Worm (Caenorhabditis elegans): ENCODE measurements around the gene srh-229.
"Not testable (repeated sequence)": the region's sequence is repeated elsewhere in the genome, so short reads cannot be mapped to it uniquely, and the experiment has no call there.

srh-229 gene

DNA sequence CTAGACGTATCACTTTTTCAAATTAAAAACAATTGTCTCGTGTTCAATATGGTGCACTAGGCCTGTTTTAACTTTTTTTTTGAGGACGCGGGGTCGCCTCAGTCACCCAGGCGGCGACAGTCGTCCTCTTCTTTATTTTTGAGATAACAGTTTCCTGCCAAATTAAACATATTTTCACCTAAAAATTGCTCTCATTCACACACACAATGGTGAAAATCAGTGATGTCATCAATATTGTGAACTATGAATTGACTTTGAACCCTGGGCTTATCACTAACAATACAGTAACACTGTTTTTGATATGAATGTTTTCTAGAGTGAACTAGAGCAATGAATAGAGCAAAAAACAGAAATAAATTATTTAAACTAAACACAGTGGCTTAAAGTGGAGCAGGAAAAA, 17.1 kb upstream of the srh-229 start:
- TF ChIP-seq fos-1 (tag; optimal IDR thresholded peaks at IDR 0.05) (peak; percentile 7), gmeb-1 (tag; optimal IDR thresholded peaks at IDR 0.05) (peak; percentile 15), dmd-4 (tag; optimal IDR thresholded peaks at IDR 0.05) (no peak), sma-9 (GFP tag; optimal IDR thresholded peaks at IDR 0.05) (peak; percentile 16), sma-9 (tag; optimal IDR thresholded peaks at IDR 0.05) (no peak), lin-11 (tag; optimal IDR thresholded peaks at IDR 0.05) (no peak), elt-1 (tag; optimal IDR thresholded peaks at IDR 0.05) (no peak)

DNA sequence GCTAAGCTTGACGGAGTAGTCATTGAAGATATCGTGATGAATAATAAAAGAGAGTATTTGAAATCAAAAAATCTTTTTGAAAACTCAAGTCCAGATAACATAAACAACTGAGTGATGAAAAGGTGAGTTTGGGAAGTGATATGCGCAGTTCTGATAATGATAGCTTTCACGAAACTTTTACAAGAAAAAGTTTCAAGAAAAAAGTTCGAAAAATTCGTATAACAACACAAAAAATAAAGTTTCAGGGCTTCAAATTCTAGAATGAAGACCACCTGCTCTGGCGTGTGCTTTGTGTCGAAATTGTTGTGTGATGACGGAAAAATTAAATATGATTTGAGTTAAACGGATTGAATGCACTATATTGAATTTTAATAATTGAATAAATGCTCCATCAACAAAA, 15.9 kb upstream of the srh-229 start, which contains the start of gene srb-19:
TSS of gene srb-19 (minus strand) at position 101 of the 400 bp plus-strand sequence.
- TF ChIP-seq F13H6.1 (tag; optimal IDR thresholded peaks at IDR 0.05) (no peak), ztf-1 (GFP tag; conservative IDR thresholded peaks at IDR 0.05) (no peak), dmd-4 (tag; optimal IDR thresholded peaks at IDR 0.05) (no peak), ceh-16 (tag; optimal IDR thresholded peaks at IDR 0.05) (no peak), ceh-82 (tag; optimal IDR thresholded peaks at IDR 0.05) (no peak), Y55F3AM.14 (GFP tag; optimal IDR thresholded peaks at IDR 0.05) (no peak), blmp-1 (tag; optimal IDR thresholded peaks at IDR 0.05; ENCODE audit: insufficient read depth) (no peak)

DNA sequence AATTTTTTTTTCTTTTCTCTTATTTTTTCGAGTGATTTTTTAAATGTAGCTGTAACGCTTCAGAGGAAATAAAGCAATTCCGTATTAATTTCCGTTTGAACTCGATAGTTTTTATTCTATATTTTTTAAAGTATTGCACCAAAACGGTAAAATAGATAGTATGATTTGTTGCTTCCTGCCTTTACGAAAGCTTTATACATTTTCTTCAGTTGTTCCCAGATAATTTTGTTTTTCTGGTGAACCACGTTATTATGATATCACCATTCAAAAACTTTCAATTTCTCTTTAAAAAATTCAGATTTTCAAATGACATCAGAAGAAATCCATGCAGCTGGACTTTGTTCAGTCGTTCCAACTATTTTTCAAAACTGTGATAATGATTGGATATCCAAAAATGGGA, 10.8 kb upstream of the srh-229 start, which contains the start of gene srb-18:
TSS of gene srb-18 (plus strand) at position 301 of the 400 bp plus-strand sequence.
- TF ChIP-seq C34F6.9 (tag; optimal IDR thresholded peaks at IDR 0.05) (no peak), nhr-129 (tag; optimal IDR thresholded peaks at IDR 0.05) (no peak), F13H6.1 (tag; optimal IDR thresholded peaks at IDR 0.05) (no peak), mab-5 (tag; optimal IDR thresholded peaks at IDR 0.05) (no peak)

DNA sequence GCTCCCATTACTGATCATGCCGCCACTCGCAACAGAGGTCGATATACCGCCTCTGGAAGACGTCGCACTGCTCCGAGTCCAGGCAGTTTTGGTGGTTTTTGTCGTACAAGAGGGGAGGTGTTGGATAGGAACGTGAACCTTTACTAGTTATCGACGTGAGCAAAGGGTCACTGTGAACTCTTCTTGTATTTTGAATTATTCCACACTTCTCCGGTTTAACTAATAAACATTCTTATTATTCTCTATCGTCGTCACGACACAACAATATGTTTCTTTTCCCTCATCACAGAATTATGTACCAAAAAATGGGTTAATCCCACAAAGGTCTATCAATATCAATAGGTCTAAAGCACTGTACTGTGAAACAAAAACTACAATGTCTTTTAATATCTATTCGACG, 7.3 kb upstream of the srh-229 start, which contains the start of gene nhr-171:
TSS of gene nhr-171 (plus strand) at position 301 of the 400 bp plus-strand sequence.
- TF ChIP-seq nhr-77, egl-27, ZK546.5 (tag; optimal IDR thresholded peaks at IDR 0.05): not testable (repeated sequence)

DNA sequence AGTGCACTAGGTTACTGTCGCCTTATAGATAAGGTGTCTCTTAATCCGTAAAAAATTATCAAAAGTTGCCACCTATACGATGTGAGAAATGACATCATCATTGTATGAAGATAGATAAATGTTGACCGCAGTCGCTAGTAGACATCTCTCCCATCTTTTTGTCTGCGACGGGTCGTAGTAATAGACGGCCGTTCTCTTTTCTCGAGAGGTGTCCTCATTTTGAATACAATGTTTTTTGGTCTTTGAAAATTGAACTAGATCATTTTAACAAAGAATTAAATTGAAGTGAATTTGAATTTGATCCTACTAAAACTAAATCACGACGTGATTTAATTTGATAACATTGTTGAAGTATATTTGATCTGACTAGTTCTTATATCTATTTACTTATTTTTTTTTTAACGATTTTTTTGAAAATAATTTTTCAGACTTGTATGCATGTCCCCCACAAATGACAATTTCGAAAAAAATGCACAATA, 4.4 kb upstream of the srh-229 start, which contains the start of the genes str-31 and nhr-172:
TSS of gene str-31 (minus strand) at position 101 of the 479 bp plus-strand sequence.
TSS of gene nhr-172 (plus strand) at position 429 of the 479 bp plus-strand sequence.
- TF ChIP-seq sma-9 (GFP tag; optimal IDR thresholded peaks at IDR 0.05) (peak; percentile 1), sma-9 (tag; optimal IDR thresholded peaks at IDR 0.05) (no peak), crh-2 (tag; optimal IDR thresholded peaks at IDR 0.05) (no peak)

DNA sequence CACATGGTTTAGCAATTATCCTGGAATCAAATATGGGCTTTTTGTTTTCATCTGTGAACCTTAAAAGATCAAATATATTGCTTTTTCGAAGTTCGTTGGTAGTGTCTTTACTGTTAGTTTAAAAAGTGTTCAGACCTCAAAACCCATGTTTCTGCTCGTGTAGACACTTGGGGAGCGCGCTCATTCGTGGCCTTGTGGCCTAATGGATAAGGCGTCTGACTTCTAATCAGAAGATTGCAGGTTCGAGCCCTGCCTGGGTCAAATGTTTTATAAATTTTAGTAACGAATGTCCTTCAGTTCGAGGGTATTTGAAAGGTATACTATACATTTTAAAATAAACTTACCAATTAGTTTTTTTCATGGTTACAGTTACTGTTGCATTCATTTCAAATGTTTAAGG, 2.0 kb upstream of the srh-229 start:
- TF ChIP-seq sma-9 (GFP tag; optimal IDR thresholded peaks at IDR 0.05) (peak; percentile 34), sma-9 (tag; optimal IDR thresholded peaks at IDR 0.05) (no peak), lin-39 (tag; optimal IDR thresholded peaks at IDR 0.05) (no peak), nhr-10 (tag; optimal IDR thresholded peaks at IDR 0.05) (no peak), nhr-21 (tag; optimal IDR thresholded peaks at IDR 0.05) (peak; percentile 10), sma-3 (GFP tag; optimal IDR thresholded peaks at IDR 0.05) (no peak), R02D3.7 (tag; optimal IDR thresholded peaks at IDR 0.05) (no peak), unc-62 (GFP tag; optimal IDR thresholded peaks at IDR 0.05) (no peak), ceh-82 (tag; optimal IDR thresholded peaks at IDR 0.05) (no peak)

DNA sequence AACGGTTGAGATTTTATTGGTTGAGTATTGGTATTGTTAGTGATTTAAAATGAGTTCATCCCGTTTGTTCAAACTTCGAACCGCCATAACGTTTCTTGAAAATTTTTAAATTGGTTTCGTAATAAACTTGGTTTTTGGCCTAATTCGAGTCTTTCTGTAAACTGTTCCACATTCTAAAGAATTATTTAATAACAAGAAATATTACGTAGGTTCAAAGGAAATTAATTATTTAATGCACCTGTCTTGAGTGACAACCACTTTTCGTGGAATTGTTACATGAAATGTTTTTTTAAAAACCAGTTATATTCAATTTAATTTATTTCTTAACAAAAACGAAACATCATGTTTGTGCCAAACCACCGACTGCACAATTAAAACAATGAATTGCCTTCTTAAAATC, 3.0 kb downstream of the srh-229 start:
- TF ChIP-seq unc-39 (tag; optimal IDR thresholded peaks at IDR 0.05) (no peak), nhr-237 (tag; optimal IDR thresholded peaks at IDR 0.05) (no peak)

DNA sequence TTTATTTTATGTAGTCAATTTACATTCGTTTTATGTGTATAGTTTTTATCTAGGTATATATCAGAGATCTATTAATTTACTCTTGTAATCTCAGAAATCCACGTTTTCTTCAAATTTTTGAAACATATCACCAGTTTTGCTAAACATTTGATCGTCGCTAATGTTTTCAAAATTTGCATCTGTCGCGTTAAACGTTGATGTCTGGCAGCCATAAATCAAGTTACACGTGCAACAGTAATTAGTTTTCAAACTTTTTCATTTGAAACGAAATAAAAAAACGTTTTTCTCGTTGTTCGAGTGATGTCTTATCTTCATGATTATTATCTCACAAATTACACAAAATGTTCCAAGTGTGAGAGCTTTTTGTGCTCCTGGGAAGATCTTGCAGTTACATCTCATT, 6.7 kb downstream of the srh-229 start, which contains the start of gene srh-79:
TSS of gene srh-79 (plus strand) at position 301 of the 400 bp plus-strand sequence.
- TF ChIP-seq zag-1 (tag; optimal IDR thresholded peaks at IDR 0.05) (no peak), R02D3.7 (tag; optimal IDR thresholded peaks at IDR 0.05) (no peak), ztf-1 (GFP tag; conservative IDR thresholded peaks at IDR 0.05) (no peak), nhr-12 (tag; optimal IDR thresholded peaks at IDR 0.05) (no peak), Y55F3AM.14 (GFP tag; optimal IDR thresholded peaks at IDR 0.05) (no peak), nhr-6 (tag; optimal IDR thresholded peaks at IDR 0.05) (no peak), gmeb-1 (tag; optimal IDR thresholded peaks at IDR 0.05) (no peak), lin-11 (tag; optimal IDR thresholded peaks at IDR 0.05) (no peak), nhr-11 (tag; optimal IDR thresholded peaks at IDR 0.05) (no peak), egl-27 (tag; optimal IDR thresholded peaks at IDR 0.05) (no peak), nhr-25 (tag; optimal IDR thresholded peaks at IDR 0.05) (no peak), lsy-2 (tag; optimal IDR thresholded peaks at IDR 0.05) (no peak), nhr-23 (tag; optimal IDR thresholded peaks at IDR 0.05) (no peak)

Data from whole organism, L2 larva.